Fruit fly (Drosophila melanogaster) whole organism, embryonic: Measurements from ENCODE around the gene sage.

Experiments used
- Ada2b ChIP-seq: fragments of 200-800 bp; sonication (Bioruptor generic); IDR thresholded peaks from 2 replicates; pipeline ENCODE4 v1.3.6; 2022; ENCODE audit warnings: missing biosample characterization, missing genetic modification characterization
- Atf6 ChIP-seq: fragments of 200-800 bp; sonication (Bioruptor generic); IDR thresholded peaks from 2 replicates; pipeline ENCODE4 v1.3.6; 2022; ENCODE audit warnings: missing biosample characterization, missing genetic modification characterization
- CG1024 ChIP-seq: fragments of 200-800 bp; sonication (Bioruptor generic); IDR thresholded peaks from 2 replicates; pipeline ENCODE4 v1.3.6; 2022; ENCODE audit warnings: missing biosample characterization, missing genetic modification characterization
- CG10431 ChIP-seq: fragments of 200-800 bp; sonication (Bioruptor generic); optimal IDR thresholded peaks from 3 replicates; lab custom pipeline; 2018; ENCODE audit warnings: missing biosample characterization, mild to moderate bottlenecking, missing genetic modification characterization
- CG11398 ChIP-seq: fragments of 200-800 bp; sonication (Bioruptor generic); optimal IDR thresholded peaks from 2 replicates; lab custom pipeline; 2016; ENCODE audit warnings: missing biosample characterization, missing genetic modification characterization
- CG13123 ChIP-seq: fragments of 200-800 bp; sonication (Bioruptor generic); optimal IDR thresholded peaks from 2 replicates; lab custom pipeline; 2016; ENCODE audit warnings: missing biosample characterization, missing genetic modification characterization
- CG14667 ChIP-seq: fragments of 200-800 bp; sonication (Bioruptor generic); IDR thresholded peaks from 2 replicates; pipeline ENCODE4 v1.3.6; 2022; ENCODE audit warnings: missing biosample characterization, missing genetic modification characterization
- CG15073 ChIP-seq: fragments of 200-800 bp; sonication (Bioruptor generic); optimal IDR thresholded peaks from 2 replicates; lab custom pipeline; 2016; ENCODE audit warnings: missing biosample characterization, missing genetic modification characterization
- CG1529 ChIP-seq: fragments of 200-800 bp; sonication (Bioruptor generic); optimal IDR thresholded peaks from 3 replicates; lab custom pipeline; 2018; ENCODE audit warnings: missing biosample characterization, missing genetic modification characterization
- CG15696 ChIP-seq: fragments of 200-800 bp; sonication (Bioruptor generic); optimal IDR thresholded peaks from 2 replicates; lab custom pipeline; 2019; ENCODE audit warnings: missing biosample characterization, mild to moderate bottlenecking, missing genetic modification characterization, moderate library complexity
- CG17612 ChIP-seq: fragments of 200-800 bp; sonication (Bioruptor generic); IDR thresholded peaks from 2 replicates; pipeline ENCODE4 v1.3.6; 2022; ENCODE audit warnings: missing biosample characterization, missing genetic modification characterization
- CG18011 ChIP-seq: fragments of 200-800 bp; sonication (Bioruptor generic); optimal IDR thresholded peaks from 2 replicates; lab custom pipeline; 2017; ENCODE audit warnings: missing biosample characterization, missing genetic modification characterization, mild to moderate bottlenecking, moderate library complexity, missing genotype
- CG18476 ChIP-seq: fragments of 200-800 bp; sonication (Bioruptor generic); optimal IDR thresholded peaks from 2 replicates; lab custom pipeline; 2016; ENCODE audit warnings: missing biosample characterization, mild to moderate bottlenecking, missing genetic modification characterization
- CG2199 ChIP-seq: fragments of 200-800 bp; sonication (Bioruptor generic); IDR thresholded peaks from 3 replicates; pipeline ENCODE4 v1.3.6; 2022; ENCODE audit warnings: missing biosample characterization, missing genetic modification characterization
- CG2678 ChIP-seq: fragments of 200-800 bp; sonication (Bioruptor generic); optimal IDR thresholded peaks from 3 replicates; lab custom pipeline; 2019; ENCODE audit warnings: missing biosample characterization, mild to moderate bottlenecking, missing genetic modification characterization, moderate library complexity
- CG30431 ChIP-seq: fragments of 200-800 bp; sonication (Bioruptor generic); optimal IDR thresholded peaks from 2 replicates; lab custom pipeline; 2017; ENCODE audit warnings: missing biosample characterization, missing genetic modification characterization
- CG3065 ChIP-seq: fragments of 200-800 bp; sonication (Bioruptor generic); optimal IDR thresholded peaks from 2 replicates; lab custom pipeline; 2016; ENCODE audit warnings: missing biosample characterization, missing genetic modification characterization
- CG3281 ChIP-seq: fragments of 200-800 bp; sonication (Bioruptor generic); optimal IDR thresholded peaks from 3 replicates; lab custom pipeline; 2017; ENCODE audit warnings: missing biosample characterization, mild to moderate bottlenecking, missing genetic modification characterization
- CG4404 ChIP-seq: fragments of 200-800 bp; sonication (Bioruptor generic); IDR thresholded peaks from 2 replicates; pipeline ENCODE4 v1.3.6; 2022; ENCODE audit warnings: missing biosample characterization, missing genetic modification characterization
- CG4730 ChIP-seq: fragments of 200-800 bp; sonication (Bioruptor generic); IDR thresholded peaks from 2 replicates; pipeline ENCODE4 v1.3.6; 2022; ENCODE audit warnings: missing biosample characterization, missing genetic modification characterization
- CG4854 ChIP-seq: fragments of 200-800 bp; sonication (Bioruptor generic); optimal IDR thresholded peaks from 2 replicates; lab custom pipeline; 2016; ENCODE audit warnings: missing biosample characterization, missing genetic modification characterization, inconsistent platforms
- CG7786 ChIP-seq: fragments of 200-800 bp; sonication (Bioruptor generic); optimal IDR thresholded peaks from 2 replicates; lab custom pipeline; 2016; ENCODE audit warnings: missing biosample characterization, missing genetic modification characterization
- CG9817 ChIP-seq: fragments of 200-800 bp; sonication (Bioruptor generic); optimal IDR thresholded peaks from 2 replicates; lab custom pipeline; 2018; ENCODE audit warnings: missing biosample characterization, mild to moderate bottlenecking, missing genetic modification characterization, moderate library complexity
- CG9876 ChIP-seq: fragments of 200-800 bp; sonication (Bioruptor generic); optimal IDR thresholded peaks from 2 replicates; lab custom pipeline; 2016; ENCODE audit warnings: missing biosample characterization, missing genetic modification characterization
- CTCF ChIP-seq: fragments of 200-800 bp; sonication (Bioruptor generic); optimal IDR thresholded peaks from 2 replicates; lab custom pipeline; 2017; ENCODE audit warnings: missing biosample characterization, mild to moderate bottlenecking, missing genetic modification characterization, moderate library complexity
- Chrac-16 ChIP-seq: fragments of 200-800 bp; sonication (Bioruptor generic); optimal IDR thresholded peaks from 3 replicates; lab custom pipeline; 2016; ENCODE audit warnings: missing biosample characterization, missing genetic modification characterization
- ERR ChIP-seq: fragments of 200-800 bp; sonication (Bioruptor generic); optimal IDR thresholded peaks from 2 replicates; lab custom pipeline; 2016; ENCODE audit warnings: missing biosample characterization, missing genetic modification characterization
- Eip74EF ChIP-seq, 2 experiments: fragments of 200-800 bp in 1 of 2; fragments of >200 bp in 1 of 2; sonication (Bioruptor generic) in 1 of 2; optimal IDR thresholded peaks; 2 replicates each; lab custom pipeline; 2017 to 2019; ENCODE audit warnings: missing biosample characterization in 2 of 2, missing genetic modification characterization in 2 of 2, mild to moderate bottlenecking in 1 of 2, moderate library complexity in 1 of 2
- Hmr ChIP-seq: fragments of 200-800 bp; sonication (Bioruptor generic); optimal IDR thresholded peaks from 3 replicates; lab custom pipeline; 2017; ENCODE audit warnings: mild to moderate bottlenecking, missing biosample characterization, missing genetic modification reagents, missing genetic modification characterization
- Hr51 ChIP-seq, 2 experiments: fragments of 200-800 bp; sonication (Bioruptor generic); optimal IDR thresholded peaks; 2 replicates in 1 of 2; 3 replicates in 1 of 2; lab custom pipeline; 2016 to 2018; ENCODE audit warnings: missing biosample characterization in 2 of 2, missing genetic modification characterization in 2 of 2, mild to moderate bottlenecking in 1 of 2, moderate library complexity in 1 of 2
- Max ChIP-seq: fragments of 200-800 bp; sonication (Bioruptor generic); optimal IDR thresholded peaks from 2 replicates; lab custom pipeline; 2016; ENCODE audit warnings: missing biosample characterization, mild to moderate bottlenecking, missing genetic modification characterization
- Med ChIP-seq: fragments of 200-800 bp; sonication (Bioruptor generic); peaks from one replicate; lab custom pipeline; 2016; ENCODE audit warnings: missing biosample characterization, missing genetic modification characterization, mild to moderate bottlenecking, inconsistent platforms, moderate library complexity
- Neu2 ChIP-seq: fragments of 200-800 bp; sonication (Bioruptor generic); optimal IDR thresholded peaks from 3 replicates; lab custom pipeline; 2016; ENCODE audit warnings: missing biosample characterization, missing genetic modification characterization, borderline replicate concordance
- Oli ChIP-seq: fragments of 200-800 bp; sonication (Bioruptor generic); optimal IDR thresholded peaks from 2 replicates; lab custom pipeline; 2018; ENCODE audit warnings: missing biosample characterization, mild to moderate bottlenecking, missing genetic modification characterization, moderate library complexity
- Sox102F ChIP-seq: fragments of 200-800 bp; sonication (Bioruptor generic); optimal IDR thresholded peaks from 2 replicates; lab custom pipeline; 2018; ENCODE audit warnings: missing biosample characterization, mild to moderate bottlenecking, missing genetic modification characterization, moderate library complexity
- abd-A ChIP-seq: fragments of 200-800 bp; sonication (Bioruptor generic); optimal IDR thresholded peaks from 3 replicates; lab custom pipeline; 2019; ENCODE audit warnings: missing biosample characterization, mild to moderate bottlenecking, missing genetic modification characterization, moderate library complexity
- ash1 ChIP-seq: fragments of 200-800 bp; sonication (Bioruptor generic); optimal IDR thresholded peaks from 2 replicates; lab custom pipeline; 2018; ENCODE audit warnings: missing biosample characterization, mild to moderate bottlenecking, missing genetic modification characterization
- bcd ChIP-seq: fragments of 200-800 bp; sonication (Bioruptor generic); optimal IDR thresholded peaks from 2 replicates; lab custom pipeline; 2017; ENCODE audit warnings: missing biosample characterization, mild to moderate bottlenecking, missing genetic modification characterization
- gsb ChIP-seq: fragments of 200-800 bp; sonication (Bioruptor generic); IDR thresholded peaks from 2 replicates; pipeline ENCODE4 v1.3.6; 2022; ENCODE audit warnings: missing biosample characterization, missing genetic modification characterization
- hkb ChIP-seq, 2 experiments: fragments of 200-800 bp in 1 of 2; fragments of >200 bp in 1 of 2; sonication (Bioruptor generic) in 1 of 2; IDR thresholded peaks in 1 of 2; optimal IDR thresholded peaks in 1 of 2; 2 replicates each; pipeline versions ENCODE4 v1.3.6 to Lab custom; 2017 to 2022; ENCODE audit warnings: missing biosample characterization in 1 of 2, missing genetic modification characterization in 1 of 2
- lmd ChIP-seq: fragments of 200-800 bp; sonication (Bioruptor generic); IDR thresholded peaks from 2 replicates; pipeline ENCODE4 v1.3.6; 2022; ENCODE audit warnings: missing biosample characterization, missing genetic modification characterization
- lola ChIP-seq, 3 experiments: fragments of >200 bp in 2 of 3; fragments of 200-800 bp in 1 of 3; sonication (Bioruptor generic) in 1 of 3; optimal IDR thresholded peaks; 2 replicates each; lab custom pipeline; 2017 to 2019; ENCODE audit warnings: missing biosample characterization in 3 of 3, missing genetic modification characterization in 3 of 3, mild to moderate bottlenecking in 1 of 3, moderate library complexity in 1 of 3
- mld ChIP-seq: fragments of 200-800 bp; sonication (Bioruptor generic); IDR thresholded peaks from 3 replicates; pipeline ENCODE4 v1.3.6; 2022; ENCODE audit warnings: missing biosample characterization, missing genetic modification characterization; ENCODE audit not compliant: partially characterized antibody
- nau ChIP-seq: fragments of 200-800 bp; sonication (Bioruptor generic); optimal IDR thresholded peaks from 3 replicates; lab custom pipeline; 2017; ENCODE audit warnings: missing biosample characterization, mild to moderate bottlenecking, missing genetic modification characterization, missing genetic modification reagents
- nmo ChIP-seq: fragments of 200-800 bp; sonication (Bioruptor generic); optimal IDR thresholded peaks from 2 replicates; lab custom pipeline; 2018; ENCODE audit warnings: missing biosample characterization, mild to moderate bottlenecking, missing genetic modification characterization, moderate library complexity
- pb ChIP-seq: fragments of 200-800 bp; sonication (Bioruptor generic); optimal IDR thresholded peaks from 3 replicates; lab custom pipeline; 2016; ENCODE audit warnings: missing biosample characterization, missing genetic modification characterization
- schlank ChIP-seq: fragments of 200-800 bp; sonication (Bioruptor generic); optimal IDR thresholded peaks from 2 replicates; lab custom pipeline; 2018; ENCODE audit warnings: missing biosample characterization, mild to moderate bottlenecking, missing genetic modification characterization
- sima ChIP-seq: fragments of 200-800 bp; sonication (Bioruptor generic); optimal IDR thresholded peaks from 2 replicates; lab custom pipeline; 2016; ENCODE audit warnings: missing biosample characterization, missing genetic modification characterization
- sr ChIP-seq: fragments of 200-800 bp; sonication (Bioruptor generic); IDR thresholded peaks from 3 replicates; pipeline ENCODE4 v1.3.6; 2022; ENCODE audit warnings: missing biosample characterization, missing genetic modification characterization
- stc ChIP-seq: fragments of 200-800 bp; sonication (Bioruptor generic); IDR thresholded peaks from 2 replicates; pipeline ENCODE4 v1.3.6; 2022; ENCODE audit warnings: missing biosample characterization, missing genetic modification characterization
- wek ChIP-seq: fragments of 200-800 bp; sonication (Bioruptor generic); optimal IDR thresholded peaks from 3 replicates; lab custom pipeline; 2018; ENCODE audit warnings: missing biosample characterization, mild to moderate bottlenecking, missing genetic modification characterization, moderate library complexity

sage gene

dm6 chr3R:9239941-9240400, 24.0 kb downstream of the sage start (continued):
- TF ChIP-seq lmd: no peak
- no peak for TF ChIP-seq hkb (optimal IDR thresholded peaks at IDR 0.05; lab: Kevin White, UChicago)
- TF ChIP-seq hkb (GFP tag; IDR thresholded peaks at IDR 0.05; lab: Robert Waterston, UW): no peak
- TF ChIP-seq CG11398 (GFP tag; lab: Kevin White, UChicago): no peak
- TF ChIP-seq CG7786 (GFP tag; lab: Kevin White, UChicago): no peak
- no peak for TF ChIP-seq CG17612 (GFP tag; lab: Robert Waterston, UW)
- no peak for TF ChIP-seq sima
- TF ChIP-seq Hr51 (GFP tag; optimal IDR thresholded peaks at IDR 0.05; lab: Kevin White, UChicago): peak in 1 of 2 experiments; percentile 14
- TF ChIP-seq Chrac-16 (GFP tag; lab: Kevin White, UChicago): no peak
- no peak for TF ChIP-seq CG30431 (GFP tag; lab: Kevin White, UChicago)
- TF ChIP-seq Sox102F (GFP tag; lab: Kevin White, UChicago): no peak
- no peak for TF ChIP-seq CG13123
- no peak for TF ChIP-seq CG4730
- no peak for TF ChIP-seq CG4854
- TF ChIP-seq Ada2b (GFP tag; lab: Robert Waterston, UW): no peak
- no peak for TF ChIP-seq ash1 (GFP tag; lab: Kevin White, UChicago)
- TF ChIP-seq CG3281 (GFP tag; lab: Kevin White, UChicago): no peak
- TF ChIP-seq schlank: no peak
- no peak for TF ChIP-seq CG18476 (GFP tag; lab: Kevin White, UChicago)
- TF ChIP-seq lola (GFP tag; optimal IDR thresholded peaks at IDR 0.05; lab: Kevin White, UChicago): no peak
- peak; percentile 83; the same call in 2 of the 3 replicates for TF ChIP-seq mld
- no peak for TF ChIP-seq CG1529
- no peak for TF ChIP-seq CG2199 (GFP tag; lab: Robert Waterston, UW)
- no peak for TF ChIP-seq ERR (GFP tag; lab: Kevin White, UChicago)
- no peak for TF ChIP-seq CG9817 (tag; lab: Kevin White, UChicago)
- TF ChIP-seq Hmr (GFP tag; lab: Kevin White, UChicago): no peak
- TF ChIP-seq CG4404 (GFP tag; lab: Robert Waterston, UW): no peak
- no peak for TF ChIP-seq stc (GFP tag; lab: Robert Waterston, UW)
- no peak for TF ChIP-seq bcd (GFP tag; lab: Kevin White, UChicago)
- no peak for TF ChIP-seq Neu2 (GFP tag; lab: Kevin White, UChicago)
- peak; percentile 76 for TF ChIP-seq CTCF (GFP tag; lab: Kevin White, UChicago)
- no peak for TF ChIP-seq CG15696 (tag; lab: Kevin White, UChicago)
- TF ChIP-seq CG9876 (GFP tag; lab: Kevin White, UChicago): no peak
- TF ChIP-seq CG18011: no peak
- no peak for TF ChIP-seq CG10431 (GFP tag; lab: Kevin White, UChicago)
- no peak for TF ChIP-seq CG1024 (GFP tag; lab: Robert Waterston, UW)
- no peak for TF ChIP-seq CG3065 (GFP tag; lab: Kevin White, UChicago)
- peak; percentile 36 for TF ChIP-seq nmo (GFP tag; lab: Kevin White, UChicago)
- peak; percentile 35 for TF ChIP-seq Med (GFP tag; lab: Kevin White, UChicago)
- peak; percentile 21 for TF ChIP-seq Max
- no peak for TF ChIP-seq sr (GFP tag; lab: Robert Waterston, UW)
- no peak for TF ChIP-seq abd-A (tag; lab: Kevin White, UChicago)
- TF ChIP-seq Eip74EF (GFP tag; optimal IDR thresholded peaks at IDR 0.05; lab: Kevin White, UChicago): no peak
- TF ChIP-seq gsb: no peak
- TF ChIP-seq CG14667 (GFP tag; lab: Robert Waterston, UW): no peak
- no peak for TF ChIP-seq CG15073
- no peak for TF ChIP-seq Oli
- TF ChIP-seq pb (GFP tag; lab: Kevin White, UChicago): no peak
- TF ChIP-seq nau (GFP tag; lab: Kevin White, UChicago): no peak
- peak; percentile 4 for TF ChIP-seq CG2678 (tag; lab: Kevin White, UChicago)
- TF ChIP-seq wek (GFP tag; lab: Kevin White, UChicago): no peak
- 0 out of 2 replicates have a peak, but pooled peaks have one; percentile 1 for TF ChIP-seq Atf6
